Worm (Caenorhabditis elegans): ENCODE data around the gene srz-82.

The srz-82 gene

ce11 chrIV:3532989-3533388 lies 50.3 kb downstream of the srz-82 start:
- peak; percentile 49; the same call in 1 of the 2 replicates for TF ChIP-seq hmg-1.2 (GFP tag; IDR thresholded peaks at IDR 0.05)
- TF ChIP-seq dox-1 (GFP tag; IDR thresholded peaks at IDR 0.05): no peak
- TF ChIP-seq Y53F4B.3 (GFP tag; IDR thresholded peaks at IDR 0.05): no peak

Data from whole organism, young adult.